Fruit fly (Drosophila melanogaster) whole organism, embryonic: ENCODE results near the gene Rbp1-like.

ENCODE experiments used
- Aef1 ChIP-seq: fragments of 200-800 bp; sonication (Bioruptor generic); IDR thresholded peaks from 3 replicates; pipeline ENCODE4 v1.3.6; 2022; ENCODE audit warnings: missing biosample characterization, missing genetic modification characterization
- C15 ChIP-seq: fragments of 200-800 bp; sonication (Bioruptor generic); IDR thresholded peaks from 3 replicates; pipeline ENCODE4 v1.3.6; 2022; ENCODE audit warnings: missing biosample characterization, missing genetic modification characterization
- CG10321 ChIP-seq: fragments of 200-800 bp; sonication (Bioruptor generic); IDR thresholded peaks from 2 replicates; pipeline ENCODE4 v1.3.6; 2022; ENCODE audit warnings: missing biosample characterization, missing genetic modification characterization
- CG11504 ChIP-seq: fragments of 200-800 bp; sonication (Bioruptor generic); optimal IDR thresholded peaks from 3 replicates; lab custom pipeline; 2019; ENCODE audit warnings: missing biosample characterization, mild to moderate bottlenecking, missing genetic modification characterization, moderate library complexity
- CG12104 ChIP-seq: fragments of 200-800 bp; sonication (Bioruptor generic); optimal IDR thresholded peaks from 3 replicates; lab custom pipeline; 2016; ENCODE audit warnings: missing biosample characterization, missing genetic modification characterization
- CG12155 ChIP-seq: fragments of 200-800 bp; sonication (Bioruptor generic); optimal IDR thresholded peaks from 3 replicates; lab custom pipeline; 2016; ENCODE audit warnings: missing biosample characterization, missing genetic modification characterization
- CG12219 ChIP-seq: fragments of 200-800 bp; sonication (Bioruptor generic); optimal IDR thresholded peaks from 3 replicates; lab custom pipeline; 2018; ENCODE audit warnings: missing biosample characterization, mild to moderate bottlenecking, missing genetic modification characterization
- CG12942 ChIP-seq: fragments of 200-800 bp; sonication (Bioruptor generic); optimal IDR thresholded peaks from 3 replicates; lab custom pipeline; 2016; ENCODE audit warnings: missing biosample characterization, missing genetic modification characterization
- CG15269 ChIP-seq: fragments of 200-800 bp; sonication (Bioruptor generic); optimal IDR thresholded peaks from 2 replicates; lab custom pipeline; 2018; ENCODE audit warnings: missing biosample characterization, mild to moderate bottlenecking, missing genetic modification characterization, moderate library complexity
- CG17359 ChIP-seq: fragments of 200-800 bp; sonication (Bioruptor generic); optimal IDR thresholded peaks from 3 replicates; lab custom pipeline; 2018; ENCODE audit warnings: missing biosample characterization, mild to moderate bottlenecking, missing genetic modification characterization, moderate library complexity
- CG18599 ChIP-seq: fragments of 200-800 bp; sonication (Bioruptor generic); optimal IDR thresholded peaks from 3 replicates; lab custom pipeline; 2017; ENCODE audit warnings: missing biosample characterization, missing genetic modification characterization, mild to moderate bottlenecking, moderate library complexity, missing genetic modification reagents
- CG2129 ChIP-seq: fragments of 200-800 bp; sonication (Bioruptor generic); IDR thresholded peaks from 2 replicates; pipeline ENCODE4 v1.3.6; 2022; ENCODE audit warnings: missing biosample characterization, missing genetic modification characterization; ENCODE audit not compliant: partially characterized antibody
- CG3163 ChIP-seq: fragments of 200-800 bp; sonication (Bioruptor generic); optimal IDR thresholded peaks from 3 replicates; lab custom pipeline; 2016; ENCODE audit warnings: missing biosample characterization, missing genetic modification characterization
- CG32532 ChIP-seq: fragments of 200-800 bp; sonication (Bioruptor generic); IDR thresholded peaks from 2 replicates; pipeline ENCODE4 v1.3.6; 2022; ENCODE audit warnings: missing biosample characterization, missing genetic modification characterization
- CG5953 ChIP-seq: fragments of 200-800 bp; sonication (Bioruptor generic); IDR thresholded peaks from 2 replicates; pipeline ENCODE4 v1.3.6; 2022; ENCODE audit warnings: missing biosample characterization, missing genetic modification characterization
- CG7271 ChIP-seq: fragments of 200-800 bp; sonication (Bioruptor generic); optimal IDR thresholded peaks from 2 replicates; lab custom pipeline; 2018; ENCODE audit warnings: missing biosample characterization, mild to moderate bottlenecking, missing genetic modification characterization, moderate library complexity
- CG7786 ChIP-seq: fragments of 200-800 bp; sonication (Bioruptor generic); optimal IDR thresholded peaks from 2 replicates; lab custom pipeline; 2016; ENCODE audit warnings: missing biosample characterization, missing genetic modification characterization
- CG9609 ChIP-seq: fragments of 200-800 bp; sonication (Bioruptor generic); optimal IDR thresholded peaks from 3 replicates; lab custom pipeline; 2016; ENCODE audit warnings: missing biosample characterization, missing genetic modification characterization
- CG9797 ChIP-seq: fragments of 200-800 bp; sonication (Bioruptor generic); optimal IDR thresholded peaks from 3 replicates; lab custom pipeline; 2018; ENCODE audit warnings: missing biosample characterization, mild to moderate bottlenecking, missing genetic modification characterization
- CG9932 ChIP-seq: fragments of 200-800 bp; sonication (Bioruptor generic); IDR thresholded peaks from 2 replicates; pipeline ENCODE4 v1.3.6; 2022; ENCODE audit warnings: missing biosample characterization, missing genetic modification characterization
- Doc2 ChIP-seq: fragments of 200-800 bp; sonication (Bioruptor generic); IDR thresholded peaks from 2 replicates; pipeline ENCODE4 v1.3.6; 2022; ENCODE audit warnings: missing biosample characterization, missing genetic modification characterization
- Fer1 ChIP-seq: fragments of 200-800 bp; sonication (Bioruptor generic); optimal IDR thresholded peaks from 2 replicates; lab custom pipeline; 2017; ENCODE audit warnings: missing biosample characterization, mild to moderate bottlenecking, missing genetic modification characterization
- GATAe ChIP-seq: fragments of 200-800 bp; sonication (Bioruptor generic); conservative IDR thresholded peaks from 2 replicates; pipeline ENCODE4 v1.3.6; 2022; ENCODE audit warnings: missing biosample characterization, missing genetic modification characterization
- Hmr ChIP-seq: fragments of 200-800 bp; sonication (Bioruptor generic); optimal IDR thresholded peaks from 3 replicates; lab custom pipeline; 2017; ENCODE audit warnings: mild to moderate bottlenecking, missing biosample characterization, missing genetic modification reagents, missing genetic modification characterization
- Hr3 ChIP-seq: fragments of 200-800 bp; sonication (Bioruptor generic); optimal IDR thresholded peaks from 3 replicates; lab custom pipeline; 2016; ENCODE audit warnings: missing biosample characterization, missing genetic modification characterization
- Hsf ChIP-seq: fragments of 200-800 bp; sonication (Bioruptor generic); optimal IDR thresholded peaks from 3 replicates; lab custom pipeline; 2016; ENCODE audit warnings: missing biosample characterization, missing genetic modification characterization
- Max ChIP-seq: fragments of 200-800 bp; sonication (Bioruptor generic); optimal IDR thresholded peaks from 2 replicates; lab custom pipeline; 2016; ENCODE audit warnings: missing biosample characterization, mild to moderate bottlenecking, missing genetic modification characterization
- Med ChIP-seq: fragments of 200-800 bp; sonication (Bioruptor generic); peaks from one replicate; lab custom pipeline; 2016; ENCODE audit warnings: missing biosample characterization, missing genetic modification characterization, mild to moderate bottlenecking, inconsistent platforms, moderate library complexity
- NFAT ChIP-seq: fragments of 200-800 bp; sonication (Bioruptor generic); IDR thresholded peaks from 2 replicates; pipeline ENCODE4 v1.3.6; 2022; ENCODE audit warnings: missing biosample characterization, missing genetic modification characterization
- Rfx ChIP-seq: fragments of 200-800 bp; sonication (Bioruptor generic); IDR thresholded peaks from 2 replicates; pipeline ENCODE4 v1.3.6; 2022; ENCODE audit warnings: missing biosample characterization, missing genetic modification characterization
- Sry-β ChIP-seq: fragments of 200-800 bp; sonication (Bioruptor generic); optimal IDR thresholded peaks from 2 replicates; lab custom pipeline; 2018; ENCODE audit warnings: missing biosample characterization, mild to moderate bottlenecking, missing genetic modification characterization, moderate library complexity
- Usf ChIP-seq: fragments of 200-800 bp; sonication (Bioruptor generic); optimal IDR thresholded peaks from 2 replicates; lab custom pipeline; 2017; ENCODE audit warnings: missing genotype, missing biosample characterization, missing genetic modification characterization
- abd-A ChIP-seq: fragments of 200-800 bp; sonication (Bioruptor generic); optimal IDR thresholded peaks from 3 replicates; lab custom pipeline; 2019; ENCODE audit warnings: missing biosample characterization, mild to moderate bottlenecking, missing genetic modification characterization, moderate library complexity
- amos ChIP-seq: fragments of 200-800 bp; sonication (Bioruptor generic); IDR thresholded peaks from 2 replicates; pipeline ENCODE4 v1.3.6; 2022; ENCODE audit warnings: missing biosample characterization, missing genetic modification characterization; ENCODE audit not compliant: partially characterized antibody
- ara ChIP-seq: fragments of 200-800 bp; sonication (Bioruptor generic); IDR thresholded peaks from 2 replicates; pipeline ENCODE4 v1.3.6; 2022; ENCODE audit warnings: missing biosample characterization, missing genetic modification characterization
- chinmo ChIP-seq: fragments of 200-800 bp; sonication (Bioruptor generic); IDR thresholded peaks from 4 replicates; pipeline ENCODE4 v1.3.6; 2022; ENCODE audit warnings: missing biosample characterization, missing genetic modification characterization; ENCODE audit not compliant: partially characterized antibody
- emc ChIP-seq: fragments of 200-800 bp; sonication (Bioruptor generic); optimal IDR thresholded peaks from 2 replicates; lab custom pipeline; 2016; ENCODE audit warnings: missing biosample characterization, missing genetic modification characterization
- fd3F ChIP-seq: fragments of 200-800 bp; sonication (Bioruptor generic); optimal IDR thresholded peaks from 2 replicates; lab custom pipeline; 2018; ENCODE audit warnings: missing biosample characterization, mild to moderate bottlenecking, missing genetic modification characterization, moderate library complexity
- gfzf ChIP-seq: fragments of 200-800 bp; sonication (Bioruptor generic); optimal IDR thresholded peaks from 2 replicates; lab custom pipeline; 2016; ENCODE audit warnings: missing biosample characterization, mild to moderate bottlenecking, missing genetic modification characterization, moderate library complexity
- ham ChIP-seq: fragments of 200-800 bp; sonication (Bioruptor generic); IDR thresholded peaks from 2 replicates; pipeline ENCODE4 v1.3.6; 2022; ENCODE audit warnings: missing biosample characterization, missing genetic modification characterization
- ken ChIP-seq: fragments of 200-800 bp; sonication (Bioruptor generic); IDR thresholded peaks from 3 replicates; pipeline ENCODE4 v1.3.6; 2022; ENCODE audit warnings: missing biosample characterization, missing genetic modification characterization
- klu ChIP-seq: fragments of 200-800 bp; sonication (Bioruptor generic); IDR thresholded peaks from 2 replicates; pipeline ENCODE4 v1.3.6; 2022; ENCODE audit warnings: missing biosample characterization, missing genetic modification characterization
- oc ChIP-seq: fragments of 200-800 bp; sonication (Bioruptor generic); optimal IDR thresholded peaks from 2 replicates; lab custom pipeline; 2018; ENCODE audit warnings: missing biosample characterization, mild to moderate bottlenecking, missing genetic modification characterization, moderate library complexity
- p53 ChIP-seq: fragments of 200-800 bp; sonication (Bioruptor generic); optimal IDR thresholded peaks from 2 replicates; lab custom pipeline; 2016; ENCODE audit warnings: missing biosample characterization, missing genetic modification characterization
- ranshi ChIP-seq: fragments of 200-800 bp; sonication (Bioruptor generic); IDR thresholded peaks from 2 replicates; pipeline ENCODE4 v1.3.6; 2022; ENCODE audit warnings: missing biosample characterization, missing genetic modification characterization
- sc ChIP-seq, 3 experiments: fragments of >200 bp in 2 of 3; fragments of 200-800 bp in 1 of 3; sonication (Bioruptor generic) in 1 of 3; optimal IDR thresholded peaks; 2 replicates in 2 of 3; 3 replicates in 1 of 3; lab custom pipeline; 2017; ENCODE audit warnings: mild to moderate bottlenecking in 1 of 3, missing biosample characterization in 1 of 3, missing genetic modification characterization in 1 of 3, missing genetic modification reagents in 1 of 3
- sna ChIP-seq: fragments of 200-800 bp; sonication (Bioruptor generic); IDR thresholded peaks from 2 replicates; pipeline ENCODE4 v1.3.6; 2022; ENCODE audit warnings: missing biosample characterization, missing genetic modification characterization; ENCODE audit not compliant: partially characterized antibody
- stc ChIP-seq: fragments of 200-800 bp; sonication (Bioruptor generic); IDR thresholded peaks from 2 replicates; pipeline ENCODE4 v1.3.6; 2022; ENCODE audit warnings: missing biosample characterization, missing genetic modification characterization
- twi ChIP-seq: fragments of 200-800 bp; optimal IDR thresholded peaks from 2 replicates; lab custom pipeline; 2019; ENCODE audit warnings: missing biosample characterization, mild to moderate bottlenecking, missing genetic modification characterization, moderate library complexity
- usp ChIP-seq: fragments of >200 bp; optimal IDR thresholded peaks from 2 replicates; lab custom pipeline; 2017; ENCODE audit warnings: missing biosample characterization, missing genetic modification characterization
- zfh1 ChIP-seq: fragments of 200-800 bp; sonication (Bioruptor generic); IDR thresholded peaks from 3 replicates; pipeline ENCODE4 v1.3.6; 2022; ENCODE audit warnings: missing biosample characterization, missing genetic modification characterization

The Rbp1-like gene

DNA sequence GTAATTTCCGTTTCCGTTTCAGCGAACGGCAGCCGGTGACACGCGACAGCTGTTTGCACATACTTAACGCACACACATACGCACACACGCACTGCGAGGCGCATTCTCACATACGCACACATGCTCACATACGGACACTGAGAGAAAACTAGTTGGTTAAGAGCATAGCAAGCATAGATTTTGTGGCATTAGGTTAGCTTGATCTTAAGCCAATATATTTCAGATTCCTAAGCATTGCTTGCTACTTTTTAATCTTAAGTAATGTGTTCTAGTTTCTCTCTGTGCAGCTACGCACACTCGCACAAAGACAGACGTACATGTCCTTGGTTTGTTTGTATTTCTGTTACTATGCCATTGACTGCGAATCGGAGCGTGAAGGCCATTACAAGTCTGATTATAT lies 49.4 kb upstream of the Rbp1-like start (continued):
- TF ChIP-seq GATAe (GFP tag; lab: Robert Waterston, UW) = no peak
- TF ChIP-seq CG17359 (tag; lab: Kevin White, UChicago) = peak; percentile 16
- TF ChIP-seq Doc2 (GFP tag; lab: Robert Waterston, UW) = no peak
- peak; percentile 42; the same call in 1 of the 2 replicates for TF ChIP-seq Rfx (GFP tag; lab: Robert Waterston, UW)
- no peak for TF ChIP-seq CG12104
- TF ChIP-seq twi = no peak
- TF ChIP-seq CG15269 (tag; lab: Kevin White, UChicago) = peak; percentile 13
- TF ChIP-seq chinmo (GFP tag; lab: Robert Waterston, UW) = no peak
- no peak for TF ChIP-seq p53
- peak; percentile 63 for TF ChIP-seq CG18599 (GFP tag; lab: Kevin White, UChicago)
- no peak for TF ChIP-seq CG12942 (GFP tag; lab: Kevin White, UChicago)
- no peak for TF ChIP-seq CG12219
- no peak for TF ChIP-seq CG2129 (GFP tag; lab: Robert Waterston, UW)
- TF ChIP-seq Fer1 (GFP tag; lab: Kevin White, UChicago) = no peak
- no peak for TF ChIP-seq ara (GFP tag; lab: Robert Waterston, UW)
- no peak for TF ChIP-seq sc (optimal IDR thresholded peaks at IDR 0.05; lab: Kevin White, UChicago)
- no peak for TF ChIP-seq sc (GFP tag; optimal IDR thresholded peaks at IDR 0.05; lab: Kevin White, UChicago)
- TF ChIP-seq ken (GFP tag; lab: Robert Waterston, UW) = 0 out of 3 replicates have a peak, but pooled peaks have one; percentile 16
- TF ChIP-seq Aef1 (GFP tag; lab: Robert Waterston, UW) = no peak
- TF ChIP-seq CG32532 (GFP tag; lab: Robert Waterston, UW) = 0 out of 2 replicates have a peak, but pooled peaks have one; percentile 13
- no peak for TF ChIP-seq C15
- no peak for TF ChIP-seq CG10321 (GFP tag; lab: Robert Waterston, UW)
- TF ChIP-seq NFAT = no peak
- no peak for TF ChIP-seq Sry-β (GFP tag; lab: Kevin White, UChicago)
- peak; percentile 48 for TF ChIP-seq CG11504
- TF ChIP-seq abd-A (tag; lab: Kevin White, UChicago) = no peak
- TF ChIP-seq CG5953 (GFP tag; lab: Robert Waterston, UW) = no peak
- no peak for TF ChIP-seq zfh1 (GFP tag; lab: Robert Waterston, UW)
- TF ChIP-seq CG12155 = no peak
- TF ChIP-seq usp (GFP tag; lab: Kevin White, UChicago) = no peak
- no peak for TF ChIP-seq ham
- no peak for TF ChIP-seq stc
- TF ChIP-seq Hmr (GFP tag; lab: Kevin White, UChicago) = peak; percentile 44
- TF ChIP-seq fd3F (GFP tag; lab: Kevin White, UChicago) = no peak
- no peak for TF ChIP-seq ranshi (GFP tag; lab: Robert Waterston, UW)
- TF ChIP-seq CG9797 (GFP tag; lab: Kevin White, UChicago) = no peak
- peak; percentile 21 for TF ChIP-seq CG7786 (GFP tag; lab: Kevin White, UChicago)
- TF ChIP-seq oc (tag; lab: Kevin White, UChicago) = no peak
- TF ChIP-seq CG3163 (GFP tag; lab: Kevin White, UChicago) = no peak
- no peak for TF ChIP-seq sna
- no peak for TF ChIP-seq Max (GFP tag; lab: Kevin White, UChicago)
- TF ChIP-seq CG9932 (GFP tag; lab: Robert Waterston, UW) = 0 out of 2 replicates have a peak, but pooled peaks have one; percentile 15
- no peak for TF ChIP-seq CG9609 (GFP tag; lab: Kevin White, UChicago)
- peak; percentile 4 for TF ChIP-seq Hsf (GFP tag; lab: Kevin White, UChicago)
- no peak for TF ChIP-seq CG7271
- no peak for TF ChIP-seq emc (GFP tag; lab: Kevin White, UChicago)
- TF ChIP-seq Usf = no peak
- no peak for TF ChIP-seq amos (GFP tag; lab: Robert Waterston, UW)
- TF ChIP-seq Hr3 = no peak
- TF ChIP-seq klu (GFP tag; lab: Robert Waterston, UW) = no peak
- no peak for TF ChIP-seq gfzf (GFP tag; lab: Kevin White, UChicago)
- peak; percentile 86 for TF ChIP-seq Med
